Fruit fly (Drosophila melanogaster): ENCODE data around the gene ppk30.

ppk30 gene

DNA sequence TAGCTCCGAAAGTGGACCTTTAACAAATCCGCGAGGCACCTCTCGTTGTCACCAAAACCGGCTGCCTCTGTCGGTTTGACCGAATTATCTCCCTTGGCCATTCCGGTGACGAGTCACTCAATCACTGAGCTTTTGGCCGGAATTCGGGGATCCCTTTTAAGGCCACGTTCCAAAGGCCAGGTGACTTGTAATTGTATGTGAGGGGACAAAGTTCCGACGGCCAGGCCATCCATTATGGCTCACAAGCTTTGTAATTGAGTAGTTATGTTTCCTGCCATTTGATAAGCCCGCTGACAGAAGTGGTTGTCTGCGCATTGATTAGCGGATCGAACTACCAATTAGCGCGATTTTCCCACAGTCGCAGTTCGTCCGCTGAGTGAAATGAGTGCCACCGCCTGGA lies at the start of gene ppk30, which contains the start of gene ppk20:
Gene ppk30 (plus strand): TSS at position 373 of the 400 bp plus-strand sequence.
Gene ppk20 (minus strand): TSS at position 101 of the 400 bp plus-strand sequence.
- no peak for TF ChIP-seq sv (GFP tag; optimal IDR thresholded peaks at IDR 0.05)
- no peak for TF ChIP-seq Rel (GFP tag; optimal IDR thresholded peaks at IDR 0.05)
- no peak for TF ChIP-seq Rel (tag; optimal IDR thresholded peaks at IDR 0.05)
- TF ChIP-seq Hr78 (GFP tag; optimal IDR thresholded peaks at IDR 0.05): no peak
- no peak for TF ChIP-seq Hr83 (GFP tag; optimal IDR thresholded peaks at IDR 0.05; ENCODE audit: poor library complexity, severe bottlenecking)
- TF ChIP-seq dl (GFP tag; optimal IDR thresholded peaks at IDR 0.05; ENCODE audit: insufficient read depth in 1 of 2, partially characterized antibody in 2 of 2): no peak
- no peak for TF ChIP-seq woc (GFP tag; optimal IDR thresholded peaks at IDR 0.05)
- TF ChIP-seq ey (GFP tag; optimal IDR thresholded peaks at IDR 0.05): no peak
- TF ChIP-seq Myc (optimal IDR thresholded peaks at IDR 0.05): no peak
- TF ChIP-seq h (GFP tag; optimal IDR thresholded peaks at IDR 0.05): no peak
- TF ChIP-seq Mio (GFP tag; optimal IDR thresholded peaks at IDR 0.05): no peak
- no peak for TF ChIP-seq lola (GFP tag; optimal IDR thresholded peaks at IDR 0.05)
- TF ChIP-seq foxo (GFP tag; optimal IDR thresholded peaks at IDR 0.05): no peak
- TF ChIP-seq Jra (GFP tag; optimal IDR thresholded peaks at IDR 0.05): no peak
- TF ChIP-seq br (GFP tag; optimal IDR thresholded peaks at IDR 0.05): no peak
- no peak for TF ChIP-seq Vsx2 (GFP tag; optimal IDR thresholded peaks at IDR 0.05; ENCODE audit: partially characterized antibody)
- TF ChIP-seq rgr (GFP tag; optimal IDR thresholded peaks at IDR 0.05): no peak

- TF ChIP-seq dsf (GFP tag; optimal IDR thresholded peaks at IDR 0.05; ENCODE audit: borderline replicate concordance): no peak
- TF ChIP-seq Dif (GFP tag; optimal IDR thresholded peaks at IDR 0.05; ENCODE audit: partially characterized antibody): no peak
- TF ChIP-seq br (GFP tag; optimal IDR thresholded peaks at IDR 0.05): peak; percentile 11
- TF ChIP-seq woc (GFP tag; optimal IDR thresholded peaks at IDR 0.05): no peak
- no peak for TF ChIP-seq CrebA (GFP tag; optimal IDR thresholded peaks at IDR 0.05; ENCODE audit: borderline replicate concordance)
- no peak for TF ChIP-seq Rel (GFP tag; optimal IDR thresholded peaks at IDR 0.05)
- peak; percentile 52 for TF ChIP-seq Rel (tag; optimal IDR thresholded peaks at IDR 0.05)
- TF ChIP-seq ey (GFP tag; optimal IDR thresholded peaks at IDR 0.05): no peak
- peak; percentile 29 for TF ChIP-seq Hr83 (GFP tag; optimal IDR thresholded peaks at IDR 0.05; ENCODE audit: poor library complexity, severe bottlenecking)
- TF ChIP-seq OdsH (GFP tag; optimal IDR thresholded peaks at IDR 0.05): no peak
- TF ChIP-seq N (GFP tag; optimal IDR thresholded peaks at IDR 0.05): no peak
- no peak for TF ChIP-seq fru (GFP tag; optimal IDR thresholded peaks at IDR 0.05)
- peak; percentile 24 for TF ChIP-seq h (GFP tag; optimal IDR thresholded peaks at IDR 0.05)
- TF ChIP-seq CG32264 (GFP tag; optimal IDR thresholded peaks at IDR 0.05): no peak
- TF ChIP-seq rgr (GFP tag; optimal IDR thresholded peaks at IDR 0.05): peak; percentile 0
- TF ChIP-seq Hnf4 (GFP tag; optimal IDR thresholded peaks at IDR 0.05): peak; percentile 49
- no peak for TF ChIP-seq Hr78 (GFP tag; optimal IDR thresholded peaks at IDR 0.05)
- TF ChIP-seq GATAd (GFP tag; optimal IDR thresholded peaks at IDR 0.05): no peak
- TF ChIP-seq tai (GFP tag; optimal IDR thresholded peaks at IDR 0.05): no peak
- TF ChIP-seq HLH106 (tag; optimal IDR thresholded peaks at IDR 0.05): no peak
Measured at dm6 chr3R:29620712-29621479, 48.1 kb upstream of the ppk30 start.

DNA sequence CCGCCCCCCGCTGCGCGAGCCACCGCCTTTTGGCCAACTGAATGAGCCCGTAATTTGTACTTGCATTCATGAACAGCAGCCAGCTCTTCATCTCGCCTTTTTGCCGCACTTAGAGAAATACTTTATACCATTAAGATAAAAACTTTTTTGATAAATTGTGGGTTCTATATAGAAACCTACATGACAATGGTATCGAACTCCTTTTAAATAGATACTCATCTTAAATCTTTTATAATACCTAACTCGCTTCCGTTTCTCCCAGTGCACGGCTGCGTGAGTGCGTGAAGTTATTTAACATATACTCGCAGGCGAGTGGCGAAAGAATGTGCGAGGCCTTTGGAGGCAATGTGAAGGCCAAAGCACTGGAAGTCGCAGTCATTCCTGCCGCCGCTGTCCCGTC lies 43.1 kb upstream of the ppk30 start:
- TF ChIP-seq br (GFP tag; optimal IDR thresholded peaks at IDR 0.05): no peak
- peak; percentile 16 for TF ChIP-seq h (GFP tag; optimal IDR thresholded peaks at IDR 0.05)
- no peak for TF ChIP-seq pan (optimal IDR thresholded peaks at IDR 0.05)
- TF ChIP-seq usp (GFP tag; optimal IDR thresholded peaks at IDR 0.05): no peak
- no peak for TF ChIP-seq N (GFP tag; optimal IDR thresholded peaks at IDR 0.05)
- peak in 1 of 2 experiments; percentile 44 for TF ChIP-seq foxo (GFP tag; optimal IDR thresholded peaks at IDR 0.05)
- TF ChIP-seq lola (GFP tag; optimal IDR thresholded peaks at IDR 0.05): no peak
- peak; percentile 7 for TF ChIP-seq OdsH (GFP tag; optimal IDR thresholded peaks at IDR 0.05)
- TF ChIP-seq Jra (GFP tag; optimal IDR thresholded peaks at IDR 0.05): no peak
- no peak for TF ChIP-seq Sp1 (GFP tag; optimal IDR thresholded peaks at IDR 0.05)
- TF ChIP-seq dmrt93B (GFP tag; optimal IDR thresholded peaks at IDR 0.05): no peak
- peak; percentile 6 for TF ChIP-seq rgr (GFP tag; optimal IDR thresholded peaks at IDR 0.05)
- TF ChIP-seq Hr83 (GFP tag; optimal IDR thresholded peaks at IDR 0.05; ENCODE audit: poor library complexity, severe bottlenecking): no peak
- TF ChIP-seq jim (GFP tag; optimal IDR thresholded peaks at IDR 0.05): no peak
- TF ChIP-seq fru (GFP tag; optimal IDR thresholded peaks at IDR 0.05): peak; percentile 23
- no peak for TF ChIP-seq Hr78 (GFP tag; optimal IDR thresholded peaks at IDR 0.05)
- TF ChIP-seq ey (GFP tag; optimal IDR thresholded peaks at IDR 0.05): peak; percentile 24
- no peak for TF ChIP-seq Hnf4 (GFP tag; optimal IDR thresholded peaks at IDR 0.05)
